Fruit fly (Drosophila melanogaster) whole organism, embryonic: ENCODE data around the gene CG12592.
A peak's percentile ranks its signal among the peaks of the same experiment; 100 is the strongest.

Experiments
- Asciz ChIP-seq: fragments of 200-800 bp; sonication (Bioruptor generic); optimal IDR thresholded peaks from 2 replicates; lab custom pipeline; 2017; ENCODE audit warnings: missing biosample characterization, mild to moderate bottlenecking, missing genetic modification characterization, missing genetic modification reagents
- Atf6 ChIP-seq: fragments of 200-800 bp; sonication (Bioruptor generic); IDR thresholded peaks from 2 replicates; pipeline ENCODE4 v1.3.6; 2022; ENCODE audit warnings: missing biosample characterization, missing genetic modification characterization
- Bdp1 ChIP-seq: fragments of 200-800 bp; sonication (Bioruptor generic); optimal IDR thresholded peaks from 3 replicates; lab custom pipeline; 2016; ENCODE audit warnings: missing biosample characterization, missing genetic modification characterization
- Bteb2 ChIP-seq: fragments of 200-800 bp; sonication (Bioruptor generic); optimal IDR thresholded peaks from 2 replicates; lab custom pipeline; 2016; ENCODE audit warnings: missing biosample characterization, missing genetic modification characterization
- CG10147 ChIP-seq: fragments of 200-800 bp; sonication (Bioruptor generic); optimal IDR thresholded peaks from 2 replicates; lab custom pipeline; 2019; ENCODE audit warnings: missing biosample characterization, mild to moderate bottlenecking, missing genetic modification characterization, moderate library complexity
- CG11695 ChIP-seq: fragments of 200-800 bp; sonication (Bioruptor generic); IDR thresholded peaks from 3 replicates; pipeline ENCODE4 v1.3.6; 2022; ENCODE audit warnings: missing biosample characterization, missing genetic modification characterization
- CG13775 ChIP-seq: fragments of 200-800 bp; sonication (Bioruptor generic); optimal IDR thresholded peaks from 3 replicates; lab custom pipeline; 2017; ENCODE audit warnings: missing biosample characterization, mild to moderate bottlenecking, missing genetic modification characterization
- CG14441 ChIP-seq: fragments of 200-800 bp; sonication (Bioruptor generic); IDR thresholded peaks from 2 replicates; pipeline ENCODE4 v1.3.6; 2022; ENCODE audit warnings: missing biosample characterization, missing genetic modification characterization
- CG16813 ChIP-seq: fragments of 200-800 bp; sonication (Bioruptor generic); IDR thresholded peaks from 3 replicates; pipeline ENCODE4 v1.3.6; 2022; ENCODE audit warnings: missing biosample characterization, missing genetic modification characterization; ENCODE audit not compliant: partially characterized antibody
- CG17328 ChIP-seq: fragments of 200-800 bp; sonication (Bioruptor generic); IDR thresholded peaks from 2 replicates; pipeline ENCODE4 v1.3.6; 2022; ENCODE audit warnings: missing biosample characterization, missing genetic modification characterization
- CG18011 ChIP-seq: fragments of 200-800 bp; sonication (Bioruptor generic); optimal IDR thresholded peaks from 2 replicates; lab custom pipeline; 2017; ENCODE audit warnings: missing biosample characterization, missing genetic modification characterization, mild to moderate bottlenecking, moderate library complexity, missing genotype
- CG18619 ChIP-seq: fragments of 200-800 bp; sonication (Bioruptor generic); optimal IDR thresholded peaks from 3 replicates; lab custom pipeline; 2017; ENCODE audit warnings: missing biosample characterization, mild to moderate bottlenecking, missing genetic modification characterization
- CG2202 ChIP-seq: fragments of 200-800 bp; sonication (Bioruptor generic); optimal IDR thresholded peaks from 2 replicates; lab custom pipeline; 2018; ENCODE audit warnings: missing biosample characterization, mild to moderate bottlenecking, missing genetic modification characterization
- CG30431 ChIP-seq: fragments of 200-800 bp; sonication (Bioruptor generic); optimal IDR thresholded peaks from 2 replicates; lab custom pipeline; 2017; ENCODE audit warnings: missing biosample characterization, missing genetic modification characterization
- CG33213 ChIP-seq: fragments of 200-800 bp; sonication (Bioruptor generic); optimal IDR thresholded peaks from 3 replicates; lab custom pipeline; 2016; ENCODE audit warnings: missing biosample characterization, missing genetic modification characterization
- CG3407 ChIP-seq: fragments of 200-800 bp; sonication (Bioruptor generic); optimal IDR thresholded peaks from 2 replicates; lab custom pipeline; 2018; ENCODE audit warnings: missing biosample characterization, mild to moderate bottlenecking, missing genetic modification characterization
- CG3847 ChIP-seq: fragments of 200-800 bp; sonication (Bioruptor generic); IDR thresholded peaks from 2 replicates; pipeline ENCODE4 v1.3.6; 2022; ENCODE audit warnings: missing biosample characterization, missing genetic modification characterization
- CG6813 ChIP-seq: fragments of 200-800 bp; sonication (Bioruptor generic); optimal IDR thresholded peaks from 2 replicates; lab custom pipeline; 2017; ENCODE audit warnings: missing biosample characterization, missing genetic modification characterization, mild to moderate bottlenecking, moderate library complexity, missing genetic modification reagents
- CG7271 ChIP-seq: fragments of 200-800 bp; sonication (Bioruptor generic); optimal IDR thresholded peaks from 2 replicates; lab custom pipeline; 2018; ENCODE audit warnings: missing biosample characterization, mild to moderate bottlenecking, missing genetic modification characterization, moderate library complexity
- CG7963 ChIP-seq: fragments of 200-800 bp; sonication (Bioruptor generic); IDR thresholded peaks from 3 replicates; pipeline ENCODE4 v1.3.6; 2022; ENCODE audit warnings: missing biosample characterization, missing genetic modification characterization; ENCODE audit not compliant: partially characterized antibody
- CHES-1-like ChIP-seq: fragments of 200-800 bp; sonication (Bioruptor generic); optimal IDR thresholded peaks from 2 replicates; lab custom pipeline; 2016; ENCODE audit warnings: missing biosample characterization, missing genetic modification characterization
- CoRest ChIP-seq: fragments of 200-800 bp; sonication (Bioruptor generic); optimal IDR thresholded peaks from 3 replicates; lab custom pipeline; 2018; ENCODE audit warnings: missing biosample characterization, mild to moderate bottlenecking, missing genetic modification characterization, moderate library complexity
- D19A ChIP-seq: fragments of 200-800 bp; optimal IDR thresholded peaks from 3 replicates; lab custom pipeline; 2019; ENCODE audit warnings: missing biosample characterization, mild to moderate bottlenecking, missing genetic modification characterization, moderate library complexity
- Dll ChIP-seq: fragments of 200-800 bp; sonication (Bioruptor generic); IDR thresholded peaks from 4 replicates; pipeline ENCODE4 v1.3.6; 2022; ENCODE audit warnings: missing biosample characterization, missing genetic modification characterization; ENCODE audit not compliant: partially characterized antibody
- Drgx ChIP-seq: fragments of 200-800 bp; sonication (Bioruptor generic); IDR thresholded peaks from 2 replicates; pipeline ENCODE4 v1.3.6; 2022; ENCODE audit warnings: missing biosample characterization, missing genetic modification characterization
- Ets65A ChIP-seq: fragments of 200-800 bp; sonication (Bioruptor generic); peaks from one replicate; lab custom pipeline; 2016; ENCODE audit warnings: missing biosample characterization, missing genetic modification characterization
- Ets97D ChIP-seq: fragments of 200-800 bp; sonication (Bioruptor generic); optimal IDR thresholded peaks from 3 replicates; lab custom pipeline; 2016; ENCODE audit warnings: missing biosample characterization, missing genetic modification characterization
- HLH3B ChIP-seq: fragments of 200-800 bp; sonication (Bioruptor generic); IDR thresholded peaks from 2 replicates; pipeline ENCODE4 v1.3.6; 2022; ENCODE audit warnings: missing biosample characterization, missing genetic modification characterization
- Hmr ChIP-seq: fragments of 200-800 bp; sonication (Bioruptor generic); optimal IDR thresholded peaks from 3 replicates; lab custom pipeline; 2017; ENCODE audit warnings: mild to moderate bottlenecking, missing biosample characterization, missing genetic modification reagents, missing genetic modification characterization
- Hr78 ChIP-seq, 2 experiments: fragments of 200-800 bp in 1 of 2; fragments of >200 bp in 1 of 2; sonication (Bioruptor generic) in 1 of 2; optimal IDR thresholded peaks; 2 replicates each; lab custom pipeline; 2017 to 2019; ENCODE audit warnings: missing biosample characterization in 2 of 2, missing genetic modification characterization in 2 of 2, mild to moderate bottlenecking in 1 of 2, moderate library complexity in 1 of 2
- Lhr ChIP-seq: fragments of 200-800 bp; sonication (Bioruptor generic); optimal IDR thresholded peaks from 3 replicates; lab custom pipeline; 2017; ENCODE audit warnings: mild to moderate bottlenecking, missing biosample characterization, missing genetic modification reagents, missing genetic modification characterization
- MESR4 ChIP-seq: fragments of 200-800 bp; sonication (Bioruptor generic); optimal IDR thresholded peaks from 2 replicates; lab custom pipeline; 2018; ENCODE audit warnings: missing biosample characterization, mild to moderate bottlenecking, missing genetic modification characterization, moderate library complexity
- MTF-1 ChIP-seq: fragments of 200-800 bp; sonication (Bioruptor generic); optimal IDR thresholded peaks from 2 replicates; lab custom pipeline; 2018; ENCODE audit warnings: missing biosample characterization, mild to moderate bottlenecking, missing genetic modification characterization, borderline replicate concordance
- Pdp1 ChIP-seq, 2 experiments: fragments of 200-800 bp; sonication (Bioruptor generic); optimal IDR thresholded peaks; 3 replicates each; lab custom pipeline; 2016; ENCODE audit warnings: missing biosample characterization in 2 of 2, missing genetic modification characterization in 2 of 2, mild to moderate bottlenecking in 1 of 2, moderate library complexity in 1 of 2
- Rx ChIP-seq: fragments of 200-800 bp; sonication (Bioruptor generic); IDR thresholded peaks from 2 replicates; pipeline ENCODE4 v1.3.6; 2022; ENCODE audit warnings: missing biosample characterization, missing genetic modification characterization
- Six4 ChIP-seq: fragments of 200-800 bp; sonication (Bioruptor generic); optimal IDR thresholded peaks from 2 replicates; lab custom pipeline; 2016; ENCODE audit warnings: missing biosample characterization, missing genetic modification characterization
- Sry-δ ChIP-seq: fragments of 200-800 bp; sonication (Bioruptor generic); optimal IDR thresholded peaks from 2 replicates; lab custom pipeline; 2016; ENCODE audit warnings: missing biosample characterization, missing genetic modification characterization
- Taf1 ChIP-seq: fragments of 200-800 bp; sonication (Bioruptor generic); IDR thresholded peaks from 2 replicates; pipeline ENCODE4 v1.3.6; 2022; ENCODE audit warnings: missing biosample characterization, missing genetic modification characterization
- Trl ChIP-seq, 3 experiments: fragments of >200 bp in 2 of 3; fragments of 200-800 bp in 1 of 3; sonication (Bioruptor generic) in 1 of 3; optimal IDR thresholded peaks; 2 replicates in 1 of 3; 3 replicates in 2 of 3; lab custom pipeline; 2016 to 2017; ENCODE audit warnings: missing biosample characterization in 1 of 3, missing genetic modification characterization in 1 of 3
- Xrp1 ChIP-seq: fragments of 200-800 bp; sonication (Bioruptor generic); IDR thresholded peaks from 2 replicates; pipeline ENCODE4 v1.3.6; 2022; ENCODE audit warnings: missing biosample characterization, missing genetic modification characterization
- cad ChIP-seq: fragments of >200 bp; optimal IDR thresholded peaks from 2 replicates; lab custom pipeline; 2017; ENCODE audit warnings: missing biosample characterization, missing genetic modification characterization
- dimm ChIP-seq: fragments of 200-800 bp; sonication (Bioruptor generic); IDR thresholded peaks from 2 replicates; pipeline ENCODE4 v1.3.6; 2022; ENCODE audit warnings: missing biosample characterization, missing genetic modification characterization
- gcm2 ChIP-seq: fragments of 200-800 bp; sonication (Bioruptor generic); optimal IDR thresholded peaks from 2 replicates; lab custom pipeline; 2016; ENCODE audit warnings: missing biosample characterization, missing genetic modification characterization
- hkb ChIP-seq, 2 experiments: fragments of 200-800 bp in 1 of 2; fragments of >200 bp in 1 of 2; sonication (Bioruptor generic) in 1 of 2; IDR thresholded peaks in 1 of 2; optimal IDR thresholded peaks in 1 of 2; 2 replicates each; pipeline versions ENCODE4 v1.3.6 to Lab custom; 2017 to 2022; ENCODE audit warnings: missing biosample characterization in 1 of 2, missing genetic modification characterization in 1 of 2
- jing ChIP-seq: fragments of 200-800 bp; sonication (Bioruptor generic); optimal IDR thresholded peaks from 2 replicates; lab custom pipeline; 2018; ENCODE audit warnings: missing biosample characterization, mild to moderate bottlenecking, missing genetic modification characterization
- nmo ChIP-seq: fragments of 200-800 bp; sonication (Bioruptor generic); optimal IDR thresholded peaks from 2 replicates; lab custom pipeline; 2018; ENCODE audit warnings: missing biosample characterization, mild to moderate bottlenecking, missing genetic modification characterization, moderate library complexity
- salm ChIP-seq: fragments of 200-800 bp; sonication (Bioruptor generic); optimal IDR thresholded peaks from 2 replicates; lab custom pipeline; 2018; ENCODE audit warnings: missing biosample characterization, mild to moderate bottlenecking, missing genetic modification characterization
- sob ChIP-seq: fragments of 200-800 bp; sonication (Bioruptor generic); IDR thresholded peaks from 2 replicates; pipeline ENCODE4 v1.3.6; 2022; ENCODE audit warnings: missing biosample characterization, missing genetic modification characterization
- tin ChIP-seq: fragments of 200-800 bp; sonication (Bioruptor generic); optimal IDR thresholded peaks from 3 replicates; lab custom pipeline; 2016; ENCODE audit warnings: missing biosample characterization, missing genetic modification characterization

CG12592 gene

DNA sequence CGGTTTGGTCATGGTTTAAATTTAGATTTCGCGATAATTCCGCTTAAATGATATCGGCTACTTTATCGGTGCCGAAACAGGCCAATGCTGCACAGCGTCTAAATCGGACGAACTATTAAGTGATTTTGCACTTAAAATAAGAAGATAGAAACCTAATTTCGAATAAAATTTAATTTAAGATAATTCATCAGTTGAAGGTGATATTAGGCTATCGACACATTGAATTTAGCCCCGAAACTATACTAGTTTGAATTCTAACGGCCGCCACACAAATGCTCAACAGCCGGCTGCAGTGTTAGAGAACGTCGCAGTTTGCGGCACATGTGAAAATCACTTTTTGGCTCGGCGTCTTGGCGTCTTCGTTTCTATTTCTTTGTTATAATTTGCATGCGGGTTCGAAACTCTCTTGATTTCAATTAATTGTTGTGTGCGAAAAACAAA lies 5.3 kb upstream of the CG12592 start, which contains the start of gene sle (continued):
- TF ChIP-seq nmo (peak; percentile 61), CG7271 (tag; lab: Kevin White, UChicago) (no peak), Ets97D (GFP tag; lab: Kevin White, UChicago) (peak; percentile 79), CG11695 (GFP tag; lab: Robert Waterston, UW) (no peak), CG6813 (no peak), MESR4 (peak; percentile 61), Hr78 (GFP tag; optimal IDR thresholded peaks at IDR 0.05; lab: Kevin White, UChicago) (no peak), CG17328 (GFP tag; lab: Robert Waterston, UW) (peak; percentile 21; the same call in 1 of the 2 replicates), jing (GFP tag; lab: Kevin White, UChicago) (no peak), Bdp1 (peak; percentile 50), Drgx (GFP tag; lab: Robert Waterston, UW) (no peak), CG2202 (tag; lab: Kevin White, UChicago) (peak; percentile 19), Hmr (GFP tag; lab: Kevin White, UChicago) (no peak), Xrp1 (GFP tag; lab: Robert Waterston, UW) (peak; percentile 67), Bteb2 (GFP tag; lab: Kevin White, UChicago) (peak; percentile 66), MTF-1 (no peak), Dll (GFP tag; lab: Robert Waterston, UW) (peak; percentile 64; the same call in 2 of the 4 replicates), CG33213 (GFP tag; lab: Kevin White, UChicago) (peak; percentile 42), CoRest (tag; lab: Kevin White, UChicago) (peak; percentile 80), salm (no peak), Rx (no peak), Atf6 (GFP tag; lab: Robert Waterston, UW) (peak; percentile 58; the same call in 1 of the 2 replicates), CG14441 (GFP tag; lab: Robert Waterston, UW) (no peak), hkb (optimal IDR thresholded peaks at IDR 0.05; lab: Kevin White, UChicago) (peak; percentile 30), hkb (GFP tag; IDR thresholded peaks at IDR 0.05; lab: Robert Waterston, UW) (peak; percentile 51; the same call in 1 of the 2 replicates), sob (GFP tag; lab: Robert Waterston, UW) (peak; percentile 61), gcm2 (GFP tag; lab: Kevin White, UChicago) (peak; percentile 19), CG10147 (no peak), Asciz (no peak), Ets65A (GFP tag; lab: Kevin White, UChicago) (peak; percentile 94), tin (peak; percentile 54), Six4 (GFP tag; lab: Kevin White, UChicago) (peak; percentile 9), Trl (optimal IDR thresholded peaks at IDR 0.05; lab: Kevin White, UChicago) (no peak), Trl (GFP tag; optimal IDR thresholded peaks at IDR 0.05; lab: Kevin White, UChicago) (peak; percentile 61), D19A (tag; lab: Kevin White, UChicago) (no peak), CHES-1-like (GFP tag; lab: Kevin White, UChicago) (peak; percentile 78), Taf1 (GFP tag; lab: Robert Waterston, UW) (no peak), CG13775 (peak; percentile 47), cad (GFP tag; lab: Kevin White, UChicago) (no peak), dimm (GFP tag; lab: Robert Waterston, UW) (no peak), CG18011 (peak; percentile 54), Lhr (GFP tag; lab: Kevin White, UChicago) (peak; percentile 48), CG18619 (GFP tag; lab: Kevin White, UChicago) (peak; percentile 39), Sry-δ (GFP tag; lab: Kevin White, UChicago) (peak; percentile 64), CG16813 (GFP tag; lab: Robert Waterston, UW) (peak; percentile 59), CG30431 (GFP tag; lab: Kevin White, UChicago) (peak; percentile 26), CG7963 (no peak; the same call in 2 of the 3 replicates), CG3407 (GFP tag; lab: Kevin White, UChicago) (no peak), HLH3B (GFP tag; lab: Robert Waterston, UW) (0 out of 2 replicates have a peak, but pooled peaks have one; percentile 23), CG3847 (GFP tag; lab: Robert Waterston, UW) (peak; percentile 65), Pdp1 (GFP tag; optimal IDR thresholded peaks at IDR 0.05; lab: Kevin White, UChicago) (peak in 1 of 2 experiments; percentile 55)
